Worm (Caenorhabditis elegans) whole organism, L1 larva: ENCODE results near the gene K04A8.19.

Experiments
- C04F5.9 ChIP-seq: sonication (generic microtip); optimal IDR thresholded peaks from 2 replicates; lab custom pipeline; 2016; ENCODE audit warnings: missing genetic modification characterization, missing compliant biosample characterization
- aly-2 ChIP-seq: fragments of 150-350 bp; optimal IDR thresholded peaks from 2 replicates; lab custom pipeline; 2014; ENCODE audit warnings: missing biosample characterization, missing genetic modification characterization
- ama-1 ChIP-seq: fragments of 150-350 bp; optimal IDR thresholded peaks from 2 replicates; lab custom pipeline; 2014
- ceh-82 ChIP-seq, 3 experiments: fragments of 150-350 bp in 1 of 3; sonication (generic microtip) in 2 of 3; optimal IDR thresholded peaks; 2 replicates each; lab custom pipeline; 2014 to 2017; ENCODE audit warnings: missing biosample characterization in 3 of 3, missing genetic modification characterization in 3 of 3
- ceh-90 ChIP-seq: sonication (generic microtip); optimal IDR thresholded peaks from 2 replicates; lab custom pipeline; 2016; ENCODE audit warnings: missing genetic modification characterization, missing compliant biosample characterization
- ces-1 ChIP-seq: fragments of 150-350 bp; optimal IDR thresholded peaks from 2 replicates; lab custom pipeline; 2014; ENCODE audit warnings: missing biosample characterization, missing genetic modification reagents, missing genetic modification characterization
- efl-1 ChIP-seq, 4 experiments: fragments of 150-350 bp; optimal IDR thresholded peaks in 3 of 4; peaks in 1 of 4; 1 replicate in 1 of 4; 2 replicates in 3 of 4; lab custom pipeline; 2014; ENCODE audit warnings: missing biosample characterization in 2 of 4, missing genetic modification characterization in 2 of 4, missing genetic modification reagents in 2 of 4
- elt-3 ChIP-seq, 6 experiments: fragments of 150-350 bp in 1 of 6; sonication (generic microtip); optimal IDR thresholded peaks; 2 replicates each; lab custom pipeline; 2017 to 2018; ENCODE audit warnings: missing biosample characterization in 6 of 6, missing genetic modification characterization in 6 of 6, inconsistent platforms in 1 of 6
- ets-5 ChIP-seq: fragments of 200-800 bp; sonication (Bioruptor generic); IDR thresholded peaks from 2 replicates; pipeline ENCODE4 v1.3.6; 2022; ENCODE audit warnings: missing genetic modification characterization, missing compliant biosample characterization
- fkh-10 ChIP-seq: sonication (generic microtip); optimal IDR thresholded peaks from 2 replicates; lab custom pipeline; 2017; ENCODE audit warnings: missing biosample characterization, missing genetic modification reagents, missing genetic modification characterization
- fkh-4 ChIP-seq: sonication (generic microtip); optimal IDR thresholded peaks from 2 replicates; lab custom pipeline; 2016; ENCODE audit warnings: missing compliant biosample characterization, missing genetic modification characterization, borderline replicate concordance
- fkh-8 ChIP-seq: sonication (generic microtip); optimal IDR thresholded peaks from 2 replicates; lab custom pipeline; 2016; ENCODE audit warnings: mild to moderate bottlenecking, missing genetic modification characterization, missing compliant biosample characterization
- fos-1 ChIP-seq: fragments of 150-350 bp; optimal IDR thresholded peaks from 2 replicates; lab custom pipeline; 2014; ENCODE audit warnings: missing biosample characterization, missing genetic modification characterization
- grh-1 ChIP-seq: fragments of 200-800 bp; sonication (Bioruptor generic); IDR thresholded peaks from 2 replicates; pipeline ENCODE4 v1.3.6; 2022; ENCODE audit warnings: missing genetic modification reagents, missing genetic modification characterization, missing compliant biosample characterization
- isw-1 ChIP-seq: fragments of 200-800 bp; sonication (Bioruptor generic); IDR thresholded peaks from 2 replicates; pipeline ENCODE4 v1.3.6; 2022; ENCODE audit warnings: missing genetic modification characterization, missing compliant biosample characterization
- lin-14 ChIP-seq: fragments of 200-800 bp; sonication (Bioruptor generic); optimal IDR thresholded peaks from 2 replicates; lab custom pipeline; 2018; ENCODE audit warnings: mild to moderate bottlenecking, missing genetic modification characterization, moderate library complexity, missing compliant biosample characterization
- lin-15B ChIP-seq: fragments of 150-350 bp; sonication (generic microtip); optimal IDR thresholded peaks from 3 replicates; lab custom pipeline; 2014; ENCODE audit warnings: missing biosample characterization, missing genetic modification characterization
- lir-3 ChIP-seq: sonication (generic microtip); optimal IDR thresholded peaks from 2 replicates; lab custom pipeline; 2016; ENCODE audit warnings: mild to moderate bottlenecking, missing genetic modification characterization, moderate library complexity, missing compliant biosample characterization; ENCODE audit not compliant: poor library complexity
- lsy-2 ChIP-seq, 2 experiments: fragments of 150-350 bp; optimal IDR thresholded peaks; 2 replicates each; lab custom pipeline; 2014; ENCODE audit warnings: missing biosample characterization in 2 of 2, missing genetic modification characterization in 2 of 2
- nhr-12 ChIP-seq: sonication (generic microtip); optimal IDR thresholded peaks from 2 replicates; lab custom pipeline; 2017; ENCODE audit warnings: missing biosample characterization, missing genetic modification characterization
- nhr-19 ChIP-seq: fragments of 200-800 bp; sonication (Bioruptor generic); conservative IDR thresholded peaks from 2 replicates; pipeline ENCODE4 v1.3.6; 2022; ENCODE audit warnings: missing genetic modification characterization, missing compliant biosample characterization
- nhr-237 ChIP-seq: fragments of 150-350 bp; optimal IDR thresholded peaks from 2 replicates; lab custom pipeline; 2014; ENCODE audit warnings: missing biosample characterization, missing genetic modification characterization
- nhr-28 ChIP-seq: fragments of 150-350 bp; optimal IDR thresholded peaks from 2 replicates; lab custom pipeline; 2014; ENCODE audit warnings: missing biosample characterization, missing genetic modification characterization
- nhr-84 ChIP-seq: sonication (generic microtip); optimal IDR thresholded peaks from 2 replicates; lab custom pipeline; 2017; ENCODE audit warnings: missing biosample characterization, missing genetic modification characterization
- nhr-90 ChIP-seq: sonication (generic microtip); optimal IDR thresholded peaks from 2 replicates; lab custom pipeline; 2016; ENCODE audit warnings: mild to moderate bottlenecking, missing genetic modification characterization, missing compliant biosample characterization; ENCODE audit not compliant: poor library complexity
- pag-3 ChIP-seq: sonication (generic microtip); optimal IDR thresholded peaks from 2 replicates; lab custom pipeline; 2017; ENCODE audit warnings: missing genetic modification characterization, mild to moderate bottlenecking, missing compliant biosample characterization, antibody characterized with exemption, borderline replicate concordance; ENCODE audit not compliant: insufficient read depth
- pax-3 ChIP-seq: fragments of 200-800 bp; sonication (Bioruptor generic); optimal IDR thresholded peaks from 2 replicates; lab custom pipeline; 2018; ENCODE audit warnings: mild to moderate bottlenecking, missing genetic modification characterization, moderate library complexity, missing compliant biosample characterization
- skn-1 ChIP-seq: fragments of 150-350 bp; optimal IDR thresholded peaks from 2 replicates; lab custom pipeline; 2014; ENCODE audit warnings: missing biosample characterization, missing genetic modification characterization
- snpc-4 ChIP-seq: fragments of 150-350 bp; optimal IDR thresholded peaks from 2 replicates; lab custom pipeline; 2014; ENCODE audit warnings: missing biosample characterization, missing genetic modification characterization
- sptf-1 ChIP-seq: fragments of 150-350 bp; optimal IDR thresholded peaks from 2 replicates; lab custom pipeline; 2014; ENCODE audit warnings: missing biosample characterization, missing genetic modification characterization
- unc-130 ChIP-seq: fragments of 150-350 bp; optimal IDR thresholded peaks from 2 replicates; lab custom pipeline; 2017; ENCODE audit warnings: missing biosample characterization, missing genetic modification characterization, inconsistent platforms
- xbp-1 ChIP-seq: sonication (generic microtip); optimal IDR thresholded peaks from 2 replicates; lab custom pipeline; 2016; ENCODE audit warnings: missing genetic modification characterization, missing compliant biosample characterization
- zag-1 ChIP-seq: fragments of 150-350 bp; optimal IDR thresholded peaks from 2 replicates; lab custom pipeline; 2014; ENCODE audit warnings: missing biosample characterization, missing genetic modification characterization
- zip-4 ChIP-seq: fragments of 200-800 bp; sonication (Bioruptor generic); optimal IDR thresholded peaks from 2 replicates; lab custom pipeline; 2018; ENCODE audit warnings: mild to moderate bottlenecking, missing genetic modification characterization, moderate library complexity, missing compliant biosample characterization
- ztf-4 ChIP-seq: fragments of 150-350 bp; optimal IDR thresholded peaks from 2 replicates; lab custom pipeline; 2014; ENCODE audit warnings: missing biosample characterization, missing genetic modification characterization

K04A8.19 gene

DNA sequence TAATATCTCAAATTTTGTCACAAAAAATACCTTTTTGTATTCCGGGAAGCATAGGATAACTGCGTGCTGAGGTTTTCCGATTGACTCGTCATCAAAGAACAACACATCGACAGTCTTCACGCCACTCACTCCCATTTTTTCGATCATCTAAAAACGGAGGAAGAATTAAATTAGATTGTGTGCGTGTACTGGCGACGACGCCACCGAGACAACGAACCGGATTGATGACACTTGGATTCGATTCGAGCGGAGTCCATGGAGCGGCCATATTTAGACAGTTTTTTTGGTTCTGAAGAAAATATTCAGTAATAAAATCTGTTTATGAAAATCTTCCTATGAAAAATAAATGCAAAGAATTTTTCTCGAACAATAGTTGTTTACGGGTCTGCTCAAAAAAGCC, 43.1 kb downstream of the K04A8.19 start, which contains the start of gene ubh-1:
Gene ubh-1 (minus strand): TSS at position 289 of the 400 bp plus-strand sequence.
- TF ChIP-seq pag-3 (tag; lab: Kevin White, UChicago) (no peak), lin-14 (no peak), lsy-2 (tag; optimal IDR thresholded peaks at IDR 0.05; lab: Kevin White, UChicago) (no peak), efl-1 (optimal IDR thresholded peaks at IDR 0.05; lab: Kevin White, UChicago) (no peak), efl-1 (GFP tag; optimal IDR thresholded peaks at IDR 0.05 in 1 of 2; lab: Kevin White, UChicago) (peak in 1 of 2 experiments; percentile 24), ets-5 (GFP tag; lab: Robert Waterston, UW) (no peak), fkh-4 (tag; lab: Kevin White, UChicago) (no peak), lir-3 (tag; lab: Kevin White, UChicago) (no peak), nhr-19 (GFP tag; lab: Robert Waterston, UW) (no peak), elt-3 (tag; optimal IDR thresholded peaks at IDR 0.05; lab: Kevin White, UChicago) (peak in 1 of 6 experiments; percentile 23)

DNA sequence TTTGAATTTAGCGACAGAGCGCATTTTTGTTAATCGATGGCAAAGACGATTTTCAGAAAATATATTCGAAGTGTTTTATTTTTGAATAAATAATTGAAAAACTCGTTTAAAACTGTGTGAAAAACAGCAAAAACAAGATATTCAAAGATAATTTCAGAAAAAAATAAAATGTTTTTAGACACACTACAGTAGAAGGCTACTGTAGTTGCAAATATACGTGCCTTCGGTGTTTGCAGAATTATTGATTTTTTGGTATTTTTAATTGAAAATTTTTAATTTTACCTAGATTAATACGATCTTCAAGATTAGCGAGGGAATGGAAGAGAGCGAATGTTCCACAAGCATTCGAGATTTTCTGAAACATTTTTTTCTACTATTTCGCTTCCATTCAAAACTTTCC, 43.6 kb downstream of the K04A8.19 start:
- TF ChIP-seq pax-3 (tag; lab: Kevin White, UChicago) = no peak
- no peak for TF ChIP-seq lin-14
- TF ChIP-seq lsy-2 (tag; optimal IDR thresholded peaks at IDR 0.05; lab: Kevin White, UChicago) = peak in 1 of 2 experiments; percentile 50
- TF ChIP-seq nhr-90 (tag; lab: Kevin White, UChicago) = no peak

DNA sequence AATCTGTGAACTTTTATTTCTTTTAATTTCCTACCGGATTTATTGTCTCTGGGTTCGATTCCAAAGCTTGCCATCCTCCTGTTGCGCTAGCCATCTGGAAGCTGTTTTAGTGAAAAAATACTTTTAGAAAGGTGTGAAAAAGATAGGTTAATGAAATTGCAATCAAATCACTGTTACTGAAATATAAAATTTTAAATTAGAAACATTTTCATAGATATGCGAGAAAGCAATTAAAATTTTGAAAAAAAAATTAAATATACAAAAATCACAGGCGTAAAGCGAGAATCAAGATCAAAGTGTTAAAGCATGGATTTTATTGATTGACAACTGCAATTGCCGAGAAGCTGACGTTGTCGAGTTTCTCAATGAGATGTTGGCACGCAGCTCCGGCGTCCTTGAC, 44.5 kb downstream of the K04A8.19 start, which contains the start of gene ubh-2:
Gene ubh-2 (minus strand): TSS at position 101 of the 400 bp plus-strand sequence.
- TF ChIP-seq skn-1 (tag; lab: Kevin White, UChicago) (no peak), snpc-4 (tag; lab: Kevin White, UChicago) (no peak), lir-3 (tag; lab: Kevin White, UChicago) (no peak), ces-1 (GFP tag; lab: Kevin White, UChicago) (no peak), zip-4 (no peak), lin-15B (no peak), ztf-4 (tag; lab: Kevin White, UChicago) (no peak), aly-2 (no peak)

DNA sequence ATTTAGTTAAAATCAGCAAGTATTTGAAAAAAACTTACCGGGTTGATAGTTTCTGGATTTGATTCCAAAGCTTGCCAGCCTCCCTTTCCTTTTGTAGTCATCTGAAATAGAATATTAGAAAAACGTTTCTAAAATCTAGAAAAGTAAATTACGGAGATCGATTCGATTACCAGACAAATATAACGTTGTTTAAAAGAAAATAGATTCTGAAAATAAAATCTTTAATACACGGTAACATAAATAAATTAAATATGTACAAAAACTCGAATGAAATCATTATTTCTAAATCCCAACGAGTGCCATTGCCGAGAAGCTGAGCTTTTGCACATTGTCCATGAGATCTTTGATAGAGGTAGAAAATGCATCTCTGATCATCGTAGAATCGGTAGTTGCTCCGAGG, 45.5 kb downstream of the K04A8.19 start, which contains the start of gene ubh-3:
Gene ubh-3 (minus strand): TSS at position 101 of the 400 bp plus-strand sequence.
- TF ChIP-seq sptf-1 (tag; lab: Kevin White, UChicago) = no peak
- TF ChIP-seq unc-130 (tag; lab: Kevin White, UChicago) = no peak
- TF ChIP-seq xbp-1 (tag; lab: Kevin White, UChicago) = no peak
- TF ChIP-seq ama-1 (lab: Kevin White, UChicago) = no peak
- TF ChIP-seq ceh-82 (tag; optimal IDR thresholded peaks at IDR 0.05; lab: Kevin White, UChicago) = no peak
- TF ChIP-seq zag-1 (tag; lab: Kevin White, UChicago) = no peak
- no peak for TF ChIP-seq C04F5.9 (tag; lab: Kevin White, UChicago)
- TF ChIP-seq grh-1 (GFP tag; lab: Robert Waterston, UW) = no peak
- TF ChIP-seq lin-15B = no peak
- TF ChIP-seq ceh-90 = no peak
- TF ChIP-seq fos-1 (tag; lab: Kevin White, UChicago) = no peak
- TF ChIP-seq nhr-12 (tag; lab: Kevin White, UChicago) = no peak
- no peak for TF ChIP-seq nhr-28 (tag; lab: Kevin White, UChicago)
- TF ChIP-seq fkh-8 = no peak
- no peak for TF ChIP-seq nhr-84
- TF ChIP-seq isw-1 (GFP tag; lab: Robert Waterston, UW) = no peak
- TF ChIP-seq nhr-237 (tag; lab: Kevin White, UChicago) = no peak
- no peak for TF ChIP-seq fkh-10 (GFP tag; lab: Kevin White, UChicago)
